Fruit fly (Drosophila melanogaster) whole organism, prepupa: ENCODE results near the gene Rgl.

Experiments used
- Blimp-1 ChIP-seq: fragments of 200-800 bp; sonication (Bioruptor generic); optimal IDR thresholded peaks from 3 replicates; lab custom pipeline; 2017; ENCODE audit warnings: missing biosample characterization, missing genetic modification characterization, mild to moderate bottlenecking, moderate library complexity, missing genetic modification reagents
- CG11902 ChIP-seq: fragments of 200-800 bp; sonication (Bioruptor generic); optimal IDR thresholded peaks from 3 replicates; lab custom pipeline; 2016; ENCODE audit warnings: missing biosample characterization, missing genetic modification characterization
- CG15336 ChIP-seq: fragments of 200-800 bp; sonication (Bioruptor generic); IDR thresholded peaks from 2 replicates; pipeline ENCODE4 v1.3.6; 2022; ENCODE audit warnings: missing biosample characterization, missing genetic modification characterization
- CG1621 ChIP-seq: fragments of 200-800 bp; sonication (Bioruptor generic); optimal IDR thresholded peaks from 3 replicates; lab custom pipeline; 2018; ENCODE audit warnings: missing biosample characterization, mild to moderate bottlenecking, missing genetic modification characterization
- CG16779 ChIP-seq: fragments of 200-800 bp; sonication (Bioruptor generic); optimal IDR thresholded peaks from 3 replicates; lab custom pipeline; 2017; ENCODE audit warnings: missing biosample characterization, mild to moderate bottlenecking, missing genetic modification characterization
- CG3032 ChIP-seq: fragments of 200-800 bp; optimal IDR thresholded peaks from 2 replicates; lab custom pipeline; 2019; ENCODE audit warnings: missing biosample characterization, mild to moderate bottlenecking, missing genetic modification characterization, moderate library complexity
- CG3919 ChIP-seq: fragments of 200-800 bp; sonication (Bioruptor generic); optimal IDR thresholded peaks from 3 replicates; lab custom pipeline; 2016; ENCODE audit warnings: missing biosample characterization, missing genetic modification characterization
- CG6163 ChIP-seq: fragments of 200-800 bp; sonication (Bioruptor generic); IDR thresholded peaks from 3 replicates; pipeline ENCODE4 v1.3.6; 2022; ENCODE audit warnings: missing biosample characterization, missing genetic modification characterization
- CG6808 ChIP-seq: fragments of 200-800 bp; sonication (Bioruptor generic); optimal IDR thresholded peaks from 3 replicates; lab custom pipeline; 2017; ENCODE audit warnings: missing biosample characterization, missing genetic modification characterization, mild to moderate bottlenecking, moderate library complexity, missing genetic modification reagents
- CG6854 ChIP-seq: fragments of 200-800 bp; sonication (Bioruptor generic); optimal IDR thresholded peaks from 2 replicates; lab custom pipeline; 2017; ENCODE audit warnings: missing biosample characterization, mild to moderate bottlenecking, missing genetic modification characterization
- CG7368 ChIP-seq: fragments of 200-800 bp; sonication (Bioruptor generic); optimal IDR thresholded peaks from 3 replicates; lab custom pipeline; 2016; ENCODE audit warnings: missing biosample characterization, missing genetic modification characterization
- CG8119 ChIP-seq: fragments of 200-800 bp; sonication (Bioruptor generic); IDR thresholded peaks from 3 replicates; pipeline ENCODE4 v1.3.6; 2022; ENCODE audit warnings: missing biosample characterization, missing genetic modification characterization
- CG8632 ChIP-seq: fragments of 200-800 bp; sonication (Bioruptor generic); optimal IDR thresholded peaks from 3 replicates; lab custom pipeline; 2016; ENCODE audit warnings: missing biosample characterization, missing genetic modification characterization
- CG9139 ChIP-seq: fragments of 200-800 bp; sonication (Bioruptor generic); optimal IDR thresholded peaks from 3 replicates; lab custom pipeline; 2017; ENCODE audit warnings: missing biosample characterization, mild to moderate bottlenecking, missing genetic modification characterization
- Eip75B ChIP-seq: fragments of 200-800 bp; sonication (Bioruptor generic); optimal IDR thresholded peaks from 3 replicates; lab custom pipeline; 2016; ENCODE audit warnings: missing biosample characterization, missing genetic modification characterization
- Eip78C ChIP-seq: fragments of 200-800 bp; sonication (Bioruptor generic); peaks from one replicate; lab custom pipeline; 2016; ENCODE audit warnings: missing biosample characterization, missing genetic modification characterization
- Ets96B ChIP-seq: fragments of 200-800 bp; optimal IDR thresholded peaks from 2 replicates; lab custom pipeline; 2019; ENCODE audit warnings: missing biosample characterization, mild to moderate bottlenecking, missing genetic modification characterization, moderate library complexity
- Hr39 ChIP-seq: fragments of 200-800 bp; sonication (Bioruptor generic); optimal IDR thresholded peaks from 2 replicates; lab custom pipeline; 2016; ENCODE audit warnings: missing biosample characterization, missing genetic modification characterization
- Hr4 ChIP-seq: fragments of 200-800 bp; sonication (Bioruptor generic); optimal IDR thresholded peaks from 3 replicates; lab custom pipeline; 2016; ENCODE audit warnings: missing biosample characterization, missing genetic modification characterization
- Lpt ChIP-seq: fragments of 200-800 bp; sonication (Bioruptor generic); optimal IDR thresholded peaks from 3 replicates; lab custom pipeline; 2016; ENCODE audit warnings: missing biosample characterization, missing genetic modification characterization
- Smox ChIP-seq: fragments of 200-800 bp; sonication (Bioruptor generic); optimal IDR thresholded peaks from 3 replicates; lab custom pipeline; 2016; ENCODE audit warnings: missing biosample characterization, missing genetic modification characterization
- Sox102F ChIP-seq: fragments of 200-800 bp; sonication (Bioruptor generic); optimal IDR thresholded peaks from 2 replicates; lab custom pipeline; 2016; ENCODE audit warnings: missing biosample characterization, mild to moderate bottlenecking, missing genetic modification characterization
- acj6 ChIP-seq: fragments of 200-800 bp; sonication (Bioruptor generic); optimal IDR thresholded peaks from 3 replicates; lab custom pipeline; 2016; ENCODE audit warnings: missing biosample characterization, missing genetic modification characterization
- dsx ChIP-seq: fragments of 200-800 bp; optimal IDR thresholded peaks from 3 replicates; lab custom pipeline; 2019; ENCODE audit warnings: missing biosample characterization, mild to moderate bottlenecking, missing genetic modification characterization, moderate library complexity; ENCODE audit not compliant: poor library complexity, severe bottlenecking
- eg ChIP-seq: fragments of 200-800 bp; sonication (Bioruptor generic); IDR thresholded peaks from 3 replicates; pipeline ENCODE4 v1.3.6; 2022; ENCODE audit warnings: missing biosample characterization, missing genetic modification characterization
- fd59A ChIP-seq: fragments of 200-800 bp; sonication (Bioruptor generic); optimal IDR thresholded peaks from 2 replicates; lab custom pipeline; 2017; ENCODE audit warnings: missing biosample characterization, mild to moderate bottlenecking, missing genetic modification characterization, missing genetic modification reagents
- lz ChIP-seq: fragments of 200-800 bp; sonication (Bioruptor generic); optimal IDR thresholded peaks from 3 replicates; lab custom pipeline; 2016; ENCODE audit warnings: missing biosample characterization, missing genetic modification characterization
- salr ChIP-seq, 2 experiments: fragments of 200-800 bp; sonication (Bioruptor generic); optimal IDR thresholded peaks; 3 replicates each; lab custom pipeline; 2016 to 2018; ENCODE audit warnings: missing biosample characterization in 2 of 2, missing genetic modification characterization in 2 of 2, mild to moderate bottlenecking in 1 of 2
- spab ChIP-seq: fragments of 200-800 bp; sonication (Bioruptor generic); optimal IDR thresholded peaks from 2 replicates; lab custom pipeline; 2017; ENCODE audit warnings: missing biosample characterization, mild to moderate bottlenecking, missing genetic modification characterization, missing genetic modification reagents
- ss ChIP-seq, 2 experiments: fragments of 200-800 bp; sonication (Bioruptor generic); optimal IDR thresholded peaks; 2 replicates in 1 of 2; 3 replicates in 1 of 2; lab custom pipeline; 2017 to 2018; ENCODE audit warnings: mild to moderate bottlenecking in 2 of 2, missing biosample characterization in 2 of 2, missing genetic modification characterization in 2 of 2, moderate library complexity in 1 of 2
- topi ChIP-seq: fragments of 200-800 bp; sonication (Bioruptor generic); optimal IDR thresholded peaks from 3 replicates; lab custom pipeline; 2016; ENCODE audit warnings: missing biosample characterization, missing genetic modification characterization
- vri ChIP-seq: fragments of 200-800 bp; sonication (Bioruptor generic); optimal IDR thresholded peaks from 3 replicates; lab custom pipeline; 2016; ENCODE audit warnings: missing biosample characterization, mild to moderate bottlenecking, missing genetic modification characterization

Rgl gene

dm6 chr3L:13938470-13939150 lies 13.5 kb upstream of the Rgl start (continued):
- TF ChIP-seq Sox102F (GFP tag; lab: Kevin White, UChicago) (peak; percentile 94), Lpt (peak; percentile 93), acj6 (GFP tag; lab: Kevin White, UChicago) (peak; percentile 96), topi (peak; percentile 96), Blimp-1 (GFP tag; lab: Kevin White, UChicago) (peak; percentile 85), CG16779 (tag; lab: Kevin White, UChicago) (peak; percentile 85), Smox (GFP tag; lab: Kevin White, UChicago) (peak; percentile 96), fd59A (GFP tag; lab: Kevin White, UChicago) (peak; percentile 97), Hr39 (GFP tag; lab: Kevin White, UChicago) (peak; percentile 96), lz (GFP tag; lab: Kevin White, UChicago) (peak; percentile 94), CG7368 (peak; percentile 86), dsx (GFP tag; lab: Kevin White, UChicago) (peak; percentile 84), CG8632 (GFP tag; lab: Kevin White, UChicago) (peak; percentile 95), vri (GFP tag; lab: Kevin White, UChicago) (peak; percentile 86), CG1621 (peak; percentile 71), Eip78C (GFP tag; lab: Kevin White, UChicago) (peak; percentile 98), CG3919 (peak; percentile 96), Ets96B (peak; percentile 91), CG6163 (GFP tag; lab: Robert Waterston, UW) (peak; percentile 78), CG6854 (GFP tag; lab: Kevin White, UChicago) (peak; percentile 85), ss (GFP tag; optimal IDR thresholded peaks at IDR 0.05; lab: Kevin White, UChicago) (peak; percentile 86 to 95), CG6808 (GFP tag; lab: Kevin White, UChicago) (peak; percentile 97), Hr4 (GFP tag; lab: Kevin White, UChicago) (peak; percentile 96), CG11902 (GFP tag; lab: Kevin White, UChicago) (peak; percentile 92), salr (GFP tag; optimal IDR thresholded peaks at IDR 0.05; lab: Kevin White, UChicago) (peak; percentile 70 to 98)

DNA sequence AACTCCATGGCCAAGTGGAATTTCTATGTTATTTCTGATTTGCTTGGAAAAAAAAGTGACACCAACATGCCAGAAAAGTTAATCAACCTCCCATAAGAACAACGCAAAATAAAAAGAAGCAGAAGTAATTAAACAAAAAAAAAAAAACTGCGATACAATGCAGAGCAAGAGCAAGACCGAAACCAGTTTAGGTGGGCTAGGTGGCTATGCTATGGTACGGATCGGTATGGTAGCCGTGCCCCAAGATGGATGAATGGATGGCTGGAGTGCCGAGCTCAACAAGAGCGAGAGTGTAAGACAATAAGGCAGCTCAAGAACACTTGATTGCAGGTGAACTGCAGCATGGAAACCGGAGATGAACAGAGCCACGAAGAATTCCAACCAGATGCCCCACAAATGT lies 11.6 kb upstream of the Rgl start:
- TF ChIP-seq Eip75B (GFP tag; lab: Kevin White, UChicago) (no peak), spab (GFP tag; lab: Kevin White, UChicago) (no peak), CG3032 (tag; lab: Kevin White, UChicago) (peak; percentile 37), eg (GFP tag; lab: Robert Waterston, UW) (peak; percentile 67), Smox (GFP tag; lab: Kevin White, UChicago) (no peak), ss (GFP tag; optimal IDR thresholded peaks at IDR 0.05; lab: Kevin White, UChicago) (peak; percentile 2 to 19), CG6163 (GFP tag; lab: Robert Waterston, UW) (peak; percentile 52; the same call in 1 of the 3 replicates), CG9139 (no peak)
- TF ChIP-seq, all 60 proteins: peak for 4

- TF ChIP-seq CG6163 (GFP tag; lab: Robert Waterston, UW) (peak; percentile 29; the same call in 1 of the 3 replicates), CG15336 (peak; percentile 35; the same call in 1 of the 2 replicates), CG6854 (GFP tag; lab: Kevin White, UChicago) (peak; percentile 49), CG8119 (GFP tag; lab: Robert Waterston, UW) (0 out of 3 replicates have a peak, but pooled peaks have one; percentile 30), Smox (GFP tag; lab: Kevin White, UChicago) (no peak)
- TF ChIP-seq, all 60 proteins: peak for 4
Measured at dm6 chr3L:13934902-13935301, 9.8 kb upstream of the Rgl start.
